Worm (Caenorhabditis elegans) whole organism, late embryonic: ENCODE measurements around the gene emb-27.

Experiments
- ama-1 ChIP-seq: fragments of 150-350 bp; optimal IDR thresholded peaks from 2 replicates; lab custom pipeline; 2014
- ceh-14 ChIP-seq: sonication (generic microtip); optimal IDR thresholded peaks from 2 replicates; lab custom pipeline; 2016; ENCODE audit warnings: missing genotype, missing genetic modification characterization, missing compliant biosample characterization
- ceh-6 ChIP-seq: fragments of 200-800 bp; sonication (Bioruptor generic); optimal IDR thresholded peaks from 2 replicates; lab custom pipeline; 2018; ENCODE audit warnings: mild to moderate bottlenecking, missing genetic modification characterization, missing compliant biosample characterization
- fkh-10 ChIP-seq: fragments of 150-350 bp; optimal IDR thresholded peaks from 2 replicates; lab custom pipeline; 2014; ENCODE audit warnings: missing biosample characterization, missing genetic modification reagents, missing genetic modification characterization
- hlh-13 ChIP-seq: fragments of 200-800 bp; sonication (Bioruptor generic); optimal IDR thresholded peaks from 2 replicates; lab custom pipeline; 2018; ENCODE audit warnings: mild to moderate bottlenecking, missing genetic modification characterization, missing compliant biosample characterization
- npax-4 ChIP-seq: sonication (generic microtip); optimal IDR thresholded peaks from 2 replicates; lab custom pipeline; 2016; ENCODE audit warnings: missing genetic modification characterization, missing compliant biosample characterization
- pag-3 ChIP-seq: sonication (generic microtip); optimal IDR thresholded peaks from 2 replicates; lab custom pipeline; 2016; ENCODE audit warnings: missing compliant biosample characterization, missing genetic modification characterization, borderline replicate concordance
- pqm-1 ChIP-seq: sonication (generic microtip); optimal IDR thresholded peaks from 2 replicates; lab custom pipeline; 2016; ENCODE audit warnings: missing genetic modification characterization, missing compliant biosample characterization
- rnt-1 ChIP-seq: sonication (generic microtip); optimal IDR thresholded peaks from 2 replicates; lab custom pipeline; 2016; ENCODE audit warnings: missing genetic modification characterization, missing compliant biosample characterization
- tbx-7 ChIP-seq: sonication (generic microtip); optimal IDR thresholded peaks from 2 replicates; lab custom pipeline; 2016; ENCODE audit warnings: missing genotype, missing genetic modification characterization, missing compliant biosample characterization

DNA sequence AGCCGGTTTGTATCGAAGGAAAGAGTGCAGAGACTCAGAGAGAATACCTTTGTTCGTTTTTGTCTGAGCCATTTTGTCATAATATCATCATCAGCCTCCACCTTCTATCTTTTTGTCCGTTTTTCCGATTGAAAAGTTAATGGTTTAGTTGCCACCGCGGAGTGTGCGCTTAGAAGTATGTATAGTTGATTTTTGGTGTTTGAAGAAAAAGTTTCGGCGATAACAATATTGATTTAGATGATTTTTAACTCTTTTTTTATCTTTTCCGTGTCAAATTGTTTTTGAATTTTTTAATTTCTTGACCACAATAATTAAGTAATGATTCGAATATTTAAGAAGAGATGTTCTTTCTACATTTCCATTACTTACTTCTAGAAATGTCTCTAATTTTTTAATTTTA, 43.6 kb upstream of the emb-27 start:
- no peak for TF ChIP-seq pqm-1 (tag; lab: Kevin White, UChicago)
- TF ChIP-seq ama-1 (lab: Kevin White, UChicago), result no peak
- no peak for TF ChIP-seq ceh-14 (tag; lab: Kevin White, UChicago)
- no peak for TF ChIP-seq hlh-13 (GFP tag; lab: Kevin White, UChicago)
- TF ChIP-seq tbx-7 (tag; lab: Kevin White, UChicago), result no peak
- no peak for TF ChIP-seq fkh-10
- TF ChIP-seq npax-4 (tag; lab: Kevin White, UChicago), result no peak
- TF ChIP-seq rnt-1 (tag; lab: Kevin White, UChicago), result no peak
- TF ChIP-seq pag-3 (tag; lab: Kevin White, UChicago), result no peak
- TF ChIP-seq ceh-6 (GFP tag; lab: Kevin White, UChicago), result no peak
